Fruit fly (Drosophila melanogaster): ENCODE data around the gene Akr1B.
A peak's percentile ranks its signal among the peaks of the same experiment; 100 is the strongest.

DNA sequence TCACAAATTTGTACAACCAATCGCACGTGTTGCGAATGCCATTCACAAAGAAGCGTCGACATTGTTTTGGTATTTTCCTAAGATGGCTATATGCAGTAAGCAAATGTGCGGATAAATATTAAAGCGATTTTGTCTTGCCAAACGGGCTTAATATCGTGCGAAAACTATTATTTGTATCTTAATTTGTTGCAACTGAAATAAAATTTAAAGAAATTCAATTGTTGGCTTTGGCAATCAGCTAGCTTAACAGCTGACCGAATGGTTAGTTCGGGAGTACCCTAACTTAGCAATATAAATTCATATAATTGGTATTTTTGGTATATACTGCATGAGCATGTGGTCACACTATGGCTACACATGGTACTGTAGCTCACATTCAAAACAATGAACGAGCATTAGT is 24.2 kb upstream of the Akr1B start, which contains the start of the genes RIOK1 and Polr3H:
- no peak for TF ChIP-seq CG16779 (tag; optimal IDR thresholded peaks at IDR 0.05)
- no peak for TF ChIP-seq svp (GFP tag)
- no peak for TF ChIP-seq CG4318 (GFP tag; optimal IDR thresholded peaks at IDR 0.05)
- no peak for TF ChIP-seq CG3032 (tag; optimal IDR thresholded peaks at IDR 0.05)
- TF ChIP-seq Gug (GFP tag; IDR thresholded peaks at IDR 0.05), result no peak
- TF ChIP-seq salr (GFP tag; optimal IDR thresholded peaks at IDR 0.05), result peak in 1 of 2 experiments; percentile 24
- TF ChIP-seq CG8632 (GFP tag; optimal IDR thresholded peaks at IDR 0.05), result peak; percentile 4

Measured in whole organism, prepupa.